Worm (Caenorhabditis elegans) whole organism, L2 larva: ENCODE measurements around the gene acs-7.

ENCODE experiments used
- C34F6.9 ChIP-seq: fragments of 150-350 bp; optimal IDR thresholded peaks from 2 replicates; lab custom pipeline; 2014; ENCODE audit warnings: missing biosample characterization, missing genetic modification characterization
- F13H6.1 ChIP-seq: sonication (generic microtip); optimal IDR thresholded peaks from 2 replicates; lab custom pipeline; 2016; ENCODE audit warnings: missing genetic modification characterization, missing compliant biosample characterization
- R02D3.7 ChIP-seq: fragments of 150-350 bp; optimal IDR thresholded peaks from 2 replicates; lab custom pipeline; 2014; ENCODE audit warnings: missing biosample characterization, missing genetic modification characterization
- Y55F3AM.14 ChIP-seq: fragments of 200-800 bp; sonication (Bioruptor generic); optimal IDR thresholded peaks from 2 replicates; lab custom pipeline; 2018; ENCODE audit warnings: mild to moderate bottlenecking, missing genetic modification characterization, missing compliant biosample characterization
- ZK546.5 ChIP-seq: sonication (generic microtip); optimal IDR thresholded peaks from 2 replicates; lab custom pipeline; 2017; ENCODE audit warnings: missing biosample characterization, missing genetic modification characterization
- alr-1 ChIP-seq: fragments of 150-350 bp; optimal IDR thresholded peaks from 2 replicates; lab custom pipeline; 2014; ENCODE audit warnings: missing biosample characterization, missing genetic modification characterization
- aly-2 ChIP-seq: fragments of 150-350 bp; optimal IDR thresholded peaks from 2 replicates; lab custom pipeline; 2014; ENCODE audit warnings: missing biosample characterization, missing genetic modification characterization
- ama-1 ChIP-seq: fragments of 150-350 bp; optimal IDR thresholded peaks from 2 replicates; lab custom pipeline; 2018; ENCODE audit warnings: inconsistent platforms
- blmp-1 ChIP-seq: sonication (generic microtip); optimal IDR thresholded peaks from 2 replicates; lab custom pipeline; 2017; ENCODE audit warnings: missing genetic modification characterization, mild to moderate bottlenecking, missing compliant biosample characterization, antibody characterized with exemption, moderate library complexity; ENCODE audit not compliant: insufficient read depth
- ceh-16 ChIP-seq: fragments of 150-350 bp; optimal IDR thresholded peaks from 2 replicates; lab custom pipeline; 2014; ENCODE audit warnings: missing biosample characterization, missing genetic modification characterization
- ceh-82 ChIP-seq: fragments of 150-350 bp; optimal IDR thresholded peaks from 2 replicates; lab custom pipeline; 2014; ENCODE audit warnings: missing biosample characterization, missing genetic modification characterization
- crh-2 ChIP-seq: sonication (generic microtip); optimal IDR thresholded peaks from 2 replicates; lab custom pipeline; 2017; ENCODE audit warnings: missing biosample characterization, missing genetic modification characterization
- dmd-4 ChIP-seq: sonication (generic microtip); optimal IDR thresholded peaks from 2 replicates; lab custom pipeline; 2017; ENCODE audit warnings: missing biosample characterization, missing genetic modification characterization
- egl-27 ChIP-seq: sonication (generic microtip); optimal IDR thresholded peaks from 3 replicates; lab custom pipeline; 2017; ENCODE audit warnings: missing biosample characterization, missing genetic modification reagents, missing genetic modification characterization
- elt-1 ChIP-seq: fragments of 150-350 bp; optimal IDR thresholded peaks from 2 replicates; lab custom pipeline; 2014; ENCODE audit warnings: missing biosample characterization, missing genetic modification characterization
- elt-3 ChIP-seq: sonication (generic microtip); optimal IDR thresholded peaks from 2 replicates; lab custom pipeline; 2017; ENCODE audit warnings: missing biosample characterization, missing genetic modification characterization
- fos-1 ChIP-seq: fragments of 150-350 bp; optimal IDR thresholded peaks from 2 replicates; lab custom pipeline; 2014; ENCODE audit warnings: missing biosample characterization, missing genetic modification characterization
- gmeb-1 ChIP-seq: fragments of 150-350 bp; optimal IDR thresholded peaks from 2 replicates; lab custom pipeline; 2014; ENCODE audit warnings: missing biosample characterization, missing genetic modification characterization
- lin-11 ChIP-seq: fragments of 150-350 bp; sonication (generic microtip); optimal IDR thresholded peaks from 2 replicates; lab custom pipeline; 2014; ENCODE audit warnings: missing biosample characterization, missing genetic modification characterization, inconsistent platforms, mixed read lengths
- lin-13 ChIP-seq: fragments of 150-350 bp; optimal IDR thresholded peaks from 2 replicates; lab custom pipeline; 2014; ENCODE audit warnings: missing biosample characterization, missing genetic modification reagents, missing genetic modification characterization
- lin-39 ChIP-seq: fragments of 150-350 bp; optimal IDR thresholded peaks from 2 replicates; lab custom pipeline; 2014; ENCODE audit warnings: missing biosample characterization, missing genetic modification reagents, missing genetic modification characterization
- lsy-2 ChIP-seq, 2 experiments: fragments of 150-350 bp in 1 of 2; sonication (generic microtip) in 1 of 2; optimal IDR thresholded peaks; 2 replicates each; lab custom pipeline; 2014 to 2017; ENCODE audit warnings: missing biosample characterization in 2 of 2, missing genetic modification characterization in 2 of 2
- mab-5 ChIP-seq: fragments of 150-350 bp; optimal IDR thresholded peaks from 2 replicates; lab custom pipeline; 2014; ENCODE audit warnings: missing biosample characterization, missing genetic modification characterization
- mbf-1 ChIP-seq: sonication (generic microtip); optimal IDR thresholded peaks from 2 replicates; lab custom pipeline; 2017; ENCODE audit warnings: missing biosample characterization, missing genetic modification characterization
- mdl-1 ChIP-seq, 2 experiments: fragments of 150-350 bp in 1 of 2; sonication (generic microtip) in 1 of 2; optimal IDR thresholded peaks; 2 replicates each; lab custom pipeline; 2017; ENCODE audit warnings: missing biosample characterization in 2 of 2, missing genetic modification characterization in 2 of 2
- nhr-10 ChIP-seq: sonication (generic microtip); optimal IDR thresholded peaks from 2 replicates; lab custom pipeline; 2017; ENCODE audit warnings: missing biosample characterization, missing genetic modification characterization
- nhr-11 ChIP-seq: fragments of 150-350 bp; optimal IDR thresholded peaks from 2 replicates; lab custom pipeline; 2014; ENCODE audit warnings: missing biosample characterization, missing genetic modification characterization
- nhr-12 ChIP-seq: fragments of 150-350 bp; optimal IDR thresholded peaks from 2 replicates; lab custom pipeline; 2014; ENCODE audit warnings: missing biosample characterization, missing genetic modification characterization
- nhr-129 ChIP-seq: fragments of 150-350 bp; optimal IDR thresholded peaks from 2 replicates; lab custom pipeline; 2014; ENCODE audit warnings: missing biosample characterization, missing genetic modification characterization
- nhr-21 ChIP-seq: fragments of 150-350 bp; optimal IDR thresholded peaks from 2 replicates; lab custom pipeline; 2014; ENCODE audit warnings: missing biosample characterization, missing genetic modification characterization
- nhr-23 ChIP-seq: fragments of 150-350 bp; optimal IDR thresholded peaks from 2 replicates; lab custom pipeline; 2014; ENCODE audit warnings: missing biosample characterization, missing genetic modification reagents, missing genetic modification characterization
- nhr-237 ChIP-seq: fragments of 150-350 bp; optimal IDR thresholded peaks from 2 replicates; lab custom pipeline; 2014; ENCODE audit warnings: missing biosample characterization, missing genetic modification characterization
- nhr-25 ChIP-seq: fragments of 150-350 bp; sonication (generic microtip); optimal IDR thresholded peaks from 3 replicates; lab custom pipeline; 2014; ENCODE audit warnings: missing biosample characterization, missing genetic modification characterization
- nhr-6 ChIP-seq: fragments of 150-350 bp; optimal IDR thresholded peaks from 2 replicates; lab custom pipeline; 2014; ENCODE audit warnings: missing biosample characterization, missing genetic modification characterization
- nhr-77 ChIP-seq: fragments of 150-350 bp; optimal IDR thresholded peaks from 2 replicates; lab custom pipeline; 2014; ENCODE audit warnings: missing biosample characterization, missing genetic modification characterization
- peb-1 ChIP-seq: fragments of 150-350 bp; optimal IDR thresholded peaks from 2 replicates; lab custom pipeline; 2014; ENCODE audit warnings: missing biosample characterization, missing genetic modification characterization
- sem-4 ChIP-seq: fragments of 150-350 bp; optimal IDR thresholded peaks from 2 replicates; lab custom pipeline; 2014; ENCODE audit warnings: missing biosample characterization, missing genetic modification reagents, missing genetic modification characterization
- skn-1 ChIP-seq: sonication (generic microtip); optimal IDR thresholded peaks from 2 replicates; lab custom pipeline; 2017; ENCODE audit warnings: missing biosample characterization, missing genetic modification characterization
- sma-3 ChIP-seq: sonication (generic microtip); optimal IDR thresholded peaks from 2 replicates; lab custom pipeline; 2016; ENCODE audit warnings: missing genetic modification reagents, missing genetic modification characterization, missing compliant biosample characterization
- sma-9 ChIP-seq, 2 experiments: fragments of 150-350 bp in 1 of 2; sonication (generic microtip) in 1 of 2; optimal IDR thresholded peaks; 2 replicates each; lab custom pipeline; 2014 to 2016; ENCODE audit warnings: missing genetic modification characterization in 2 of 2, mild to moderate bottlenecking in 1 of 2, missing biosample characterization in 1 of 2, missing compliant biosample characterization in 1 of 2, missing genetic modification reagents in 1 of 2, moderate library complexity in 1 of 2
- snpc-4 ChIP-seq: fragments of 150-350 bp; optimal IDR thresholded peaks from 2 replicates; lab custom pipeline; 2014; ENCODE audit warnings: missing biosample characterization, missing genetic modification characterization
- unc-39 ChIP-seq: fragments of 150-350 bp; optimal IDR thresholded peaks from 2 replicates; lab custom pipeline; 2014; ENCODE audit warnings: missing biosample characterization, missing genetic modification characterization
- unc-55 ChIP-seq: fragments of 150-350 bp; sonication (generic microtip); optimal IDR thresholded peaks from 3 replicates; lab custom pipeline; 2014; ENCODE audit warnings: missing biosample characterization, missing genetic modification reagents, missing genetic modification characterization
- unc-62 ChIP-seq: fragments of 150-350 bp; optimal IDR thresholded peaks from 2 replicates; lab custom pipeline; 2014; ENCODE audit warnings: missing biosample characterization, missing genetic modification reagents, missing genetic modification characterization
- zag-1 ChIP-seq: fragments of 150-350 bp; optimal IDR thresholded peaks from 2 replicates; lab custom pipeline; 2014; ENCODE audit warnings: missing biosample characterization, missing genetic modification characterization
- ztf-1 ChIP-seq: fragments of 200-800 bp; sonication (Bioruptor generic); conservative IDR thresholded peaks from 2 replicates; pipeline ENCODE4 v1.3.6; 2022; ENCODE audit warnings: missing genetic modification characterization, missing compliant biosample characterization
- ztf-11 ChIP-seq: sonication (generic microtip); optimal IDR thresholded peaks from 2 replicates; lab custom pipeline; 2017; ENCODE audit warnings: missing biosample characterization, missing genetic modification characterization
- ztf-4 ChIP-seq: fragments of 150-350 bp; optimal IDR thresholded peaks from 2 replicates; lab custom pipeline; 2014; ENCODE audit warnings: missing biosample characterization, missing genetic modification characterization

acs-7 gene

DNA sequence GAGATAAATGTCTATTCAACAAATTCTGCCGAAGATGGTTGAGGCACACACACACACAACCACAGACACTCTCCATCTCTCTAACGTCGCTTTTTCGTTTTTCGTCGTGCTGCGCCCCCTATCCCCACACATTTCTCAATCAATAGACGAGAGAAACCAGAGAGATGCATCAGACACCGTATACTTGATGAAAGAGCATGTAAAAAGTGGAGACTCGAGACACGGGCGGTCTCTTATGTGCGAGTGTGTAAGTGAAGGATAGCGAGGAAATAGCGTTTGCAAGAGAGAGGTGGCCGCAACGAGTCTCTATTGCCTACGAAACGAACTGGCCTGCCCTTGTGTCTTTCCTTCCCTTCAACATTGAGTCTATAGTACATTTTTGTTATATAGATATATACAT is 9.0 kb upstream of the acs-7 start (continued):
- TF ChIP-seq lin-13 (peak; percentile 86), lin-11 (tag; lab: Kevin White, UChicago) (peak; percentile 89), nhr-129 (tag; lab: Kevin White, UChicago) (peak; percentile 98), C34F6.9 (peak; percentile 97), ceh-82 (tag; lab: Kevin White, UChicago) (no peak), ZK546.5 (tag; lab: Kevin White, UChicago) (no peak), nhr-77 (tag; lab: Kevin White, UChicago) (peak; percentile 61), mab-5 (tag; lab: Kevin White, UChicago) (peak; percentile 67), nhr-12 (tag; lab: Kevin White, UChicago) (no peak), crh-2 (tag; lab: Kevin White, UChicago) (peak; percentile 95), lsy-2 (tag; optimal IDR thresholded peaks at IDR 0.05; lab: Kevin White, UChicago) (peak; percentile 75 to 95)

DNA sequence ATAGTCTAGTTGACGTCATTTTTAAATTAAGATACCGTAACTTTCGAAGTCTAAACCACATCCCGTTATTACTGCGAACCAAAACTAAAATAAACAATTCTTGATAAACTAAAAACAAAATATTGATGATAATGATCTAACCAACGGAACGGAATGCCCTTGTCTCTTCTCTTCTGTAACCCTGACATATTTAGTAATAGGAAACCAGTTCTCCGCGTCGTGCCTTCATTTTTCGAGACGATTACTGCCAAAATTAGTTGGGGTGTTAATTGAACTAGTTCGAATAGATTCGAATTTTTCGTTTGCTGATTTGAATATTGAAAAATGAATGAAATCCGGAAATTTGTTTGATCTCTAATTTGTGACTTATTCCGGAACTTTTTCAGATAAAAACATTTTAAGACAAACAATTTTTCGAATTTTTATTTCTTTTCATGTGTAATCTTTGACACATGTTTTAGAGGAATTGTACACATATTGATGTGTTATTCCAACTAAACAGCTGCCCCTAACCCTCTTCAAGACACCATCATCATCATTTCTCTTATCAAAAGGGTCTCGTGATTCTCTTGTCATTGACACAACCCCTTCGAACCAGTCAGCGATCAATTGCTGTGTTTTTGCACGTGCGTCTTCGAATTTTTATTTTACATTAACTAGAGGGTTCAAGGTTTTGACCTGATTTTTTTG is 8.0 kb upstream of the acs-7 start:
- TF ChIP-seq egl-27 (tag; lab: Kevin White, UChicago): peak; percentile 61
- TF ChIP-seq elt-1 (tag; lab: Kevin White, UChicago): no peak
- TF ChIP-seq mab-5 (tag; lab: Kevin White, UChicago): no peak
- peak; percentile 90 for TF ChIP-seq fos-1
- peak; percentile 64 for TF ChIP-seq C34F6.9
- no peak for TF ChIP-seq ama-1 (lab: Kevin White, UChicago)
- peak in 1 of 2 experiments; percentile 80 for TF ChIP-seq lsy-2 (tag; optimal IDR thresholded peaks at IDR 0.05; lab: Kevin White, UChicago)
- TF ChIP-seq snpc-4 (tag; lab: Kevin White, UChicago): no peak
- TF ChIP-seq sma-9 (GFP tag; optimal IDR thresholded peaks at IDR 0.05; lab: Kevin White, UChicago): peak; percentile 95
- no peak for TF ChIP-seq sma-9 (tag; optimal IDR thresholded peaks at IDR 0.05; lab: Kevin White, UChicago)
- no peak for TF ChIP-seq ztf-4 (tag; lab: Kevin White, UChicago)
- no peak for TF ChIP-seq aly-2 (tag; lab: Kevin White, UChicago)
- TF ChIP-seq unc-39: no peak
- TF ChIP-seq unc-62: no peak
- no peak for TF ChIP-seq R02D3.7 (tag; lab: Kevin White, UChicago)
- peak; percentile 33 for TF ChIP-seq nhr-6 (tag; lab: Kevin White, UChicago)
- peak; percentile 94 for TF ChIP-seq nhr-129 (tag; lab: Kevin White, UChicago)
- peak; percentile 82 for TF ChIP-seq ceh-16 (tag; lab: Kevin White, UChicago)
- TF ChIP-seq ceh-82 (tag; lab: Kevin White, UChicago): no peak
- TF ChIP-seq skn-1: no peak
- no peak for TF ChIP-seq nhr-23
- TF ChIP-seq lin-11 (tag; lab: Kevin White, UChicago): no peak
- no peak for TF ChIP-seq ztf-11 (tag; lab: Kevin White, UChicago)
- TF ChIP-seq nhr-11 (tag; lab: Kevin White, UChicago): no peak
- TF ChIP-seq nhr-237 (tag; lab: Kevin White, UChicago): no peak
- TF ChIP-seq ZK546.5 (tag; lab: Kevin White, UChicago): no peak
- peak; percentile 10 for TF ChIP-seq lin-13
- TF ChIP-seq mbf-1 (tag; lab: Kevin White, UChicago): no peak
- no peak for TF ChIP-seq unc-55
- TF ChIP-seq dmd-4 (tag; lab: Kevin White, UChicago): no peak
- peak; percentile 74 for TF ChIP-seq gmeb-1 (tag; lab: Kevin White, UChicago)
- TF ChIP-seq mdl-1 (tag; optimal IDR thresholded peaks at IDR 0.05; lab: Kevin White, UChicago): peak; percentile 71 to 90
- TF ChIP-seq blmp-1 (tag; lab: Kevin White, UChicago): no peak
- TF ChIP-seq sma-3 (GFP tag; lab: Kevin White, UChicago): peak; percentile 62
- peak; percentile 8 for TF ChIP-seq Y55F3AM.14 (GFP tag; lab: Kevin White, UChicago)
- no peak for TF ChIP-seq peb-1
- no peak for TF ChIP-seq nhr-10 (tag; lab: Kevin White, UChicago)
- TF ChIP-seq nhr-12 (tag; lab: Kevin White, UChicago): no peak
- TF ChIP-seq F13H6.1 (tag; lab: Kevin White, UChicago): peak; percentile 79
- no peak for TF ChIP-seq sem-4
- no peak for TF ChIP-seq elt-3
- TF ChIP-seq crh-2 (tag; lab: Kevin White, UChicago): peak; percentile 83
- TF ChIP-seq nhr-21 (tag; lab: Kevin White, UChicago): peak; percentile 76
- TF ChIP-seq alr-1 (tag; lab: Kevin White, UChicago): no peak
- no peak for TF ChIP-seq zag-1
- TF ChIP-seq nhr-77 (tag; lab: Kevin White, UChicago): no peak
- peak; percentile 32 for TF ChIP-seq nhr-25 (tag; lab: Kevin White, UChicago)
- TF ChIP-seq lin-39 (tag; lab: Kevin White, UChicago): no peak
- no peak for TF ChIP-seq ztf-1 (GFP tag; lab: Robert Waterston, UW)
